Fruit fly (Drosophila melanogaster): ENCODE results near the gene CG7049.

CG7049 gene

DNA sequence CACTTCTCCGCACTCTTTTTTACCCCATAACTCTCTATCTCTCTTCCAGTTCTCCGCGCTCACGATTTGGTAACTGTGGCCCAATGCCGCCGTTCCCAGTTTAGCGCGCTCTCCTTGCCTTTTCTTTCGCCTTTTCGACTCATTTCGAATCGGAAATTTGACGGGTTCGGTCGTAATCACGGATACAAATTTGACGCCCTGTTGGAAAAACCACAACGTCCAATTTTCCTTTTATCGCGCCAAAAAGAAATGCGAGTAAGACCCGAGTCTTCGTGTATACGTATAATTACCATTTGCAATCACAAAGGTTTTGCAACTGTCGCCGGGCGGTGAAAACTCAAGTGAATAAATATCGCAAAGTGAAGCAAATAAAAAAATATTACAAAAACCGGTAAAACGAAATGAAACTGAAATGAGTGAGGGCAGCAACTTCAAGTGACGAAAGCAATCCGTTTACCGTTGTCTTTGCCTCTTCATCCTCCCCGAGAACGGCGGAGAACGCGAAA lies 46.7 kb downstream of the CG7049 start, which contains the start of gene Pdk1 (continued):
- TF ChIP-seq CG7928 (GFP tag; optimal IDR thresholded peaks at IDR 0.05): no peak
- TF ChIP-seq CG4282 (GFP tag; optimal IDR thresholded peaks at IDR 0.05): no peak
- TF ChIP-seq MESR4 (GFP tag; optimal IDR thresholded peaks at IDR 0.05): no peak
- TF ChIP-seq nau (GFP tag; optimal IDR thresholded peaks at IDR 0.05): peak; percentile 6
- no peak for TF ChIP-seq btn (GFP tag; optimal IDR thresholded peaks at IDR 0.05)
- no peak for TF ChIP-seq CG12236 (GFP tag; optimal IDR thresholded peaks at IDR 0.05)
- TF ChIP-seq tna (GFP tag; IDR thresholded peaks at IDR 0.05; ENCODE audit: partially characterized antibody): peak; percentile 13; the same call in 1 of the 2 replicates
- no peak for TF ChIP-seq Asciz (GFP tag; optimal IDR thresholded peaks at IDR 0.05)
- TF ChIP-seq az2 (GFP tag; optimal IDR thresholded peaks at IDR 0.05): no peak
- peak; percentile 10; the same call in 1 of the 2 replicates for TF ChIP-seq Rfx (GFP tag; IDR thresholded peaks at IDR 0.05)
- peak; percentile 1 for TF ChIP-seq CG11504 (tag; optimal IDR thresholded peaks at IDR 0.05)
- TF ChIP-seq trh (GFP tag; optimal IDR thresholded peaks at IDR 0.05): no peak
- TF ChIP-seq psq (GFP tag; optimal IDR thresholded peaks at IDR 0.05): peak; percentile 91
- no peak for TF ChIP-seq gsb-n (tag; optimal IDR thresholded peaks at IDR 0.05)
- peak; percentile 89 for TF ChIP-seq pros (GFP tag; optimal IDR thresholded peaks at IDR 0.05)
- TF ChIP-seq vfl (GFP tag; optimal IDR thresholded peaks at IDR 0.05): no peak
- no peak for TF ChIP-seq CG10366 (GFP tag; IDR thresholded peaks at IDR 0.05)
- peak; percentile 7 for TF ChIP-seq HHEX (GFP tag; optimal IDR thresholded peaks at IDR 0.05)
- TF ChIP-seq Side (GFP tag; optimal IDR thresholded peaks at IDR 0.05): peak; percentile 56
- no peak for TF ChIP-seq CG7372 (GFP tag; IDR thresholded peaks at IDR 0.05)
- no peak for TF ChIP-seq Atf3 (GFP tag; optimal IDR thresholded peaks at IDR 0.05)
- TF ChIP-seq CG8765 (GFP tag; IDR thresholded peaks at IDR 0.05): no peak
- no peak for TF ChIP-seq MBD-R2 (GFP tag; IDR thresholded peaks at IDR 0.05)
- peak; percentile 33; the same call in 1 of the 3 replicates for TF ChIP-seq Opbp (GFP tag; IDR thresholded peaks at IDR 0.05; ENCODE audit: partially characterized antibody)
- TF ChIP-seq CG14050 (GFP tag; IDR thresholded peaks at IDR 0.05): no peak
- TF ChIP-seq CG12155 (GFP tag; optimal IDR thresholded peaks at IDR 0.05): no peak
- peak; percentile 63 for TF ChIP-seq CG10543 (GFP tag; optimal IDR thresholded peaks at IDR 0.05)
- TF ChIP-seq CG8089 (GFP tag; optimal IDR thresholded peaks at IDR 0.05): no peak
- TF ChIP-seq Mes4 (GFP tag; optimal IDR thresholded peaks at IDR 0.05): peak; percentile 30
- TF ChIP-seq PHDP (tag; optimal IDR thresholded peaks at IDR 0.05): no peak
- 0 out of 2 replicates have a peak, but pooled peaks have one; percentile 29 for TF ChIP-seq ara (GFP tag; IDR thresholded peaks at IDR 0.05)
- no peak for TF ChIP-seq Bdp1 (GFP tag; optimal IDR thresholded peaks at IDR 0.05)
- TF ChIP-seq CG31441 (GFP tag; IDR thresholded peaks at IDR 0.05): no peak; the same call in 1 of the 2 replicates
- TF ChIP-seq CG12659 (GFP tag; optimal IDR thresholded peaks at IDR 0.05): no peak
- no peak for TF ChIP-seq salm (tag; optimal IDR thresholded peaks at IDR 0.05)
- no peak for TF ChIP-seq dan (GFP tag; IDR thresholded peaks at IDR 0.05)
- no peak for TF ChIP-seq GATAe (GFP tag; conservative IDR thresholded peaks at IDR 0.05)
- no peak for TF ChIP-seq CG16815 (GFP tag; optimal IDR thresholded peaks at IDR 0.05)
- TF ChIP-seq Blimp-1 (GFP tag; optimal IDR thresholded peaks at IDR 0.05): peak; percentile 53
- no peak for TF ChIP-seq cad (GFP tag; optimal IDR thresholded peaks at IDR 0.05)
- peak; percentile 84; the same call in 2 of the 4 replicates for TF ChIP-seq chinmo (GFP tag; IDR thresholded peaks at IDR 0.05; ENCODE audit: partially characterized antibody)
- no peak for TF ChIP-seq Hsf (GFP tag; optimal IDR thresholded peaks at IDR 0.05)
- peak; percentile 28 for TF ChIP-seq BtbVII (GFP tag; optimal IDR thresholded peaks at IDR 0.05)
- peak; percentile 19 for TF ChIP-seq CG13624 (GFP tag; optimal IDR thresholded peaks at IDR 0.05)
- no peak for TF ChIP-seq kay (GFP tag; optimal IDR thresholded peaks at IDR 0.05)
- no peak for TF ChIP-seq CG17361 (GFP tag; IDR thresholded peaks at IDR 0.05)
- no peak for TF ChIP-seq BEAF-32 (GFP tag; optimal IDR thresholded peaks at IDR 0.05)
- peak in 1 of 2 experiments; percentile 31 for TF ChIP-seq dpn (GFP tag; optimal IDR thresholded peaks at IDR 0.05)
- no peak for TF ChIP-seq eyg (GFP tag; optimal IDR thresholded peaks at IDR 0.05)
- no peak for TF ChIP-seq phol (tag; optimal IDR thresholded peaks at IDR 0.05)
- peak; percentile 80 for TF ChIP-seq gro (GFP tag; optimal IDR thresholded peaks at IDR 0.05)
